Worm (Caenorhabditis elegans) whole organism, L4 larva: ENCODE measurements around the gene T26A8.3.

Experiments
- D1046.2 ChIP-seq: fragments of 200-800 bp; sonication (Bioruptor generic); IDR thresholded peaks from 2 replicates; pipeline ENCODE4 v1.3.6; 2022; ENCODE audit warnings: missing genetic modification characterization, missing compliant biosample characterization
- F10B5.3 ChIP-seq: sonication (generic microtip); optimal IDR thresholded peaks from 2 replicates; lab custom pipeline; 2016; ENCODE audit warnings: mild to moderate bottlenecking, missing genetic modification characterization, missing compliant biosample characterization
- F26F4.8 ChIP-seq: fragments of 200-800 bp; sonication (Bioruptor generic); conservative IDR thresholded peaks from 2 replicates; pipeline ENCODE4 v1.3.6; 2022; ENCODE audit warnings: missing genetic modification characterization, missing compliant biosample characterization
- F44E2.7 ChIP-seq: fragments of 200-800 bp; sonication (Bioruptor generic); IDR thresholded peaks from 2 replicates; pipeline ENCODE4 v2.1.2; 2022; ENCODE audit warnings: missing genetic modification characterization, missing compliant biosample characterization
- F49E8.2 ChIP-seq: sonication (generic microtip); optimal IDR thresholded peaks from 2 replicates; lab custom pipeline; 2016; ENCODE audit warnings: missing compliant biosample characterization, mild to moderate bottlenecking, missing genetic modification characterization, borderline replicate concordance
- R02D3.7 ChIP-seq: fragments of 150-350 bp; sonication (generic microtip); optimal IDR thresholded peaks from 3 replicates; lab custom pipeline; 2014; ENCODE audit warnings: missing biosample characterization, missing genetic modification characterization
- Y48G9A.11 ChIP-seq: fragments of 200-800 bp; sonication (Bioruptor generic); IDR thresholded peaks from 2 replicates; pipeline ENCODE4 v1.3.6; 2022; ENCODE audit warnings: missing genetic modification reagents, missing genetic modification characterization, missing compliant biosample characterization
- Y75B8A.6 ChIP-seq: fragments of 200-800 bp; sonication (Bioruptor generic); IDR thresholded peaks from 2 replicates; pipeline ENCODE4 v1.3.6; 2022; ENCODE audit warnings: missing genetic modification reagents, missing genetic modification characterization, missing compliant biosample characterization
- ZK337.2 ChIP-seq: fragments of 200-800 bp; sonication (Bioruptor generic); IDR thresholded peaks from 2 replicates; pipeline ENCODE4 v1.3.6; 2022; ENCODE audit warnings: missing genetic modification reagents, missing genetic modification characterization, missing compliant biosample characterization
- ZK546.5 ChIP-seq, 2 experiments: sonication (generic microtip); optimal IDR thresholded peaks; 2 replicates each; lab custom pipeline; 2017; ENCODE audit warnings: missing biosample characterization in 2 of 2, missing genetic modification characterization in 2 of 2
- aha-1 ChIP-seq: fragments of 150-350 bp; peaks from one replicate; lab custom pipeline; 2014; ENCODE audit warnings: missing biosample characterization, missing genetic modification characterization
- aly-2 ChIP-seq: sonication (generic microtip); optimal IDR thresholded peaks from 2 replicates; lab custom pipeline; 2018; ENCODE audit warnings: missing biosample characterization, missing genetic modification characterization
- ama-1 ChIP-seq: fragments of 150-350 bp; optimal IDR thresholded peaks from 2 replicates; lab custom pipeline; 2014; ENCODE audit warnings: inconsistent platforms, mixed read lengths
- cey-2 ChIP-seq: sonication (generic microtip); optimal IDR thresholded peaks from 3 replicates; lab custom pipeline; 2017; ENCODE audit warnings: missing genetic modification characterization, mild to moderate bottlenecking, missing compliant biosample characterization, antibody characterized with exemption, borderline replicate concordance; ENCODE audit not compliant: insufficient read depth
- ctbp-1 ChIP-seq: fragments of 200-800 bp; sonication (Bioruptor generic); IDR thresholded peaks from 2 replicates; pipeline ENCODE4 v1.3.6; 2022; ENCODE audit warnings: missing genetic modification reagents, missing genetic modification characterization, missing compliant biosample characterization
- duxl-1 ChIP-seq: sonication (generic microtip); optimal IDR thresholded peaks from 2 replicates; lab custom pipeline; 2016; ENCODE audit warnings: mild to moderate bottlenecking, missing genetic modification characterization, moderate library complexity, missing compliant biosample characterization; ENCODE audit not compliant: poor library complexity
- dve-1 ChIP-seq: sonication (generic microtip); optimal IDR thresholded peaks from 2 replicates; lab custom pipeline; 2017; ENCODE audit warnings: antibody characterized with exemption, mild to moderate bottlenecking, missing genetic modification characterization, missing compliant biosample characterization; ENCODE audit not compliant: insufficient read depth
- hlh-11 ChIP-seq: fragments of 200-800 bp; sonication (Bioruptor generic); optimal IDR thresholded peaks from 2 replicates; lab custom pipeline; 2018; ENCODE audit warnings: mild to moderate bottlenecking, missing genetic modification characterization, missing compliant biosample characterization
- hlh-30 ChIP-seq: sonication (generic microtip); optimal IDR thresholded peaks from 2 replicates; lab custom pipeline; 2017; ENCODE audit warnings: antibody characterized with exemption, mild to moderate bottlenecking, missing genetic modification characterization, missing compliant biosample characterization; ENCODE audit not compliant: insufficient read depth
- lin-13 ChIP-seq: fragments of 150-350 bp; optimal IDR thresholded peaks from 2 replicates; lab custom pipeline; 2014; ENCODE audit warnings: missing biosample characterization, missing genetic modification reagents, missing genetic modification characterization
- lin-39 ChIP-seq: fragments of 150-350 bp; optimal IDR thresholded peaks from 2 replicates; lab custom pipeline; 2014; ENCODE audit warnings: missing biosample characterization, missing genetic modification reagents, missing genetic modification characterization
- lir-3 ChIP-seq: sonication (generic microtip); optimal IDR thresholded peaks from 2 replicates; lab custom pipeline; 2016; ENCODE audit warnings: mild to moderate bottlenecking, missing genetic modification characterization, missing compliant biosample characterization
- mes-2 ChIP-seq: sonication (generic microtip); optimal IDR thresholded peaks from 2 replicates; lab custom pipeline; 2016; ENCODE audit warnings: missing genotype, mild to moderate bottlenecking, missing genetic modification characterization, missing compliant biosample characterization; ENCODE audit not compliant: poor library complexity, severe bottlenecking
- nhr-111 ChIP-seq: fragments of 200-800 bp; sonication (Bioruptor generic); optimal IDR thresholded peaks from 2 replicates; lab custom pipeline; 2018; ENCODE audit warnings: mild to moderate bottlenecking, missing genetic modification characterization, missing compliant biosample characterization
- nhr-237 ChIP-seq: sonication (generic microtip); optimal IDR thresholded peaks from 2 replicates; lab custom pipeline; 2017; ENCODE audit warnings: missing biosample characterization, missing genetic modification characterization
- nhr-76 ChIP-seq: fragments of 150-350 bp; optimal IDR thresholded peaks from 2 replicates; lab custom pipeline; 2014; ENCODE audit warnings: missing biosample characterization, missing genetic modification characterization
- nhr-77 ChIP-seq: fragments of 150-350 bp; optimal IDR thresholded peaks from 2 replicates; lab custom pipeline; 2014; ENCODE audit warnings: missing biosample characterization, missing genetic modification characterization
- pha-4 ChIP-seq, 2 experiments: fragments of 150-350 bp in 1 of 2; fragments of 200-800 bp in 1 of 2; sonication (Bioruptor generic) in 1 of 2; IDR thresholded peaks in 1 of 2; optimal IDR thresholded peaks in 1 of 2; 2 replicates each; pipeline versions ENCODE4 v1.3.6 to Lab custom; 2014 to 2022; ENCODE audit warnings: missing genetic modification characterization in 2 of 2, missing genetic modification reagents in 2 of 2, missing biosample characterization in 1 of 2, missing compliant biosample characterization in 1 of 2
- php-3 ChIP-seq: fragments of 200-800 bp; sonication (Bioruptor generic); IDR thresholded peaks from 2 replicates; pipeline ENCODE4 v1.3.6; 2022; ENCODE audit warnings: missing genetic modification reagents, missing genetic modification characterization, missing compliant biosample characterization
- pqm-1 ChIP-seq: sonication (generic microtip); optimal IDR thresholded peaks from 2 replicates; lab custom pipeline; 2017; ENCODE audit warnings: missing biosample characterization, missing genetic modification characterization
- set-16 ChIP-seq: fragments of 200-800 bp; sonication (Bioruptor generic); IDR thresholded peaks from 2 replicates; pipeline ENCODE4 v1.3.6; 2022; ENCODE audit warnings: missing genetic modification reagents, missing genetic modification characterization, missing compliant biosample characterization
- skn-1 ChIP-seq: fragments of 150-350 bp; optimal IDR thresholded peaks from 2 replicates; lab custom pipeline; 2014; ENCODE audit warnings: missing biosample characterization, missing genetic modification characterization
- spr-1 ChIP-seq: sonication (generic microtip); optimal IDR thresholded peaks from 2 replicates; lab custom pipeline; 2016; ENCODE audit warnings: mild to moderate bottlenecking, missing genetic modification characterization, missing compliant biosample characterization
- spr-3 ChIP-seq: fragments of 200-800 bp; sonication (Bioruptor generic); optimal IDR thresholded peaks from 2 replicates; lab custom pipeline; 2018; ENCODE audit warnings: mild to moderate bottlenecking, missing genetic modification characterization, missing compliant biosample characterization
- unc-130 ChIP-seq: sonication (generic microtip); optimal IDR thresholded peaks from 2 replicates; lab custom pipeline; 2016; ENCODE audit warnings: missing genetic modification reagents, missing genetic modification characterization, missing compliant biosample characterization
- unc-39 ChIP-seq: sonication (generic microtip); optimal IDR thresholded peaks from 2 replicates; lab custom pipeline; 2017; ENCODE audit warnings: missing biosample characterization, missing genetic modification characterization
- unc-62 ChIP-seq, 3 experiments: fragments of 150-350 bp in 1 of 3; sonication (generic microtip); optimal IDR thresholded peaks in 2 of 3; peaks in 1 of 3; 1 replicate in 1 of 3; 2 replicates in 2 of 3; lab custom pipeline; 2014 to 2017; ENCODE audit warnings: missing biosample characterization in 3 of 3, missing genetic modification characterization in 3 of 3, missing genetic modification reagents in 3 of 3, missing genotype in 1 of 3
- zfp-2 ChIP-seq: sonication (generic microtip); optimal IDR thresholded peaks from 2 replicates; lab custom pipeline; 2016; ENCODE audit warnings: mild to moderate bottlenecking, missing genetic modification characterization, missing compliant biosample characterization
- zip-11 ChIP-seq: fragments of 200-800 bp; sonication (Bioruptor generic); IDR thresholded peaks from 2 replicates; pipeline ENCODE4 v1.3.6; 2022; ENCODE audit warnings: missing genetic modification characterization, missing compliant biosample characterization

T26A8.3 gene

ce11 chrIV:8475030-8475679 lies 48.7 kb upstream of the T26A8.3 start (continued):
- TF ChIP-seq lir-3 (tag; lab: Kevin White, UChicago) (no peak), hlh-11 (peak; percentile 47), lin-39 (tag; lab: Kevin White, UChicago) (no peak), spr-3 (GFP tag; lab: Kevin White, UChicago) (no peak), F10B5.3 (tag; lab: Kevin White, UChicago) (no peak), ctbp-1 (GFP tag; lab: Robert Waterston, UW) (no peak), Y48G9A.11 (no peak), nhr-77 (peak; percentile 26), ZK337.2 (GFP tag; lab: Robert Waterston, UW) (no peak), aly-2 (no peak), lin-13 (GFP tag; lab: Kevin White, UChicago) (no peak), unc-62 (GFP tag; optimal IDR thresholded peaks at IDR 0.05 in 1 of 2; lab: Kevin White, UChicago) (peak in 1 of 2 experiments; percentile 96), unc-62 (tag; optimal IDR thresholded peaks at IDR 0.05; lab: Kevin White, UChicago) (no peak), zfp-2 (no peak), F44E2.7 (GFP tag; lab: Robert Waterston, UW) (no peak), ama-1 (lab: Kevin White, UChicago) (no peak), hlh-30 (tag; lab: Kevin White, UChicago) (no peak), ZK546.5 (tag; optimal IDR thresholded peaks at IDR 0.05; lab: Kevin White, UChicago) (no peak), nhr-76 (no peak), pha-4 (GFP tag; IDR thresholded peaks at IDR 0.05; lab: Robert Waterston, UW) (no peak), pha-4 (tag; optimal IDR thresholded peaks at IDR 0.05; lab: Kevin White, UChicago) (no peak), pqm-1 (peak; percentile 76), F49E8.2 (tag; lab: Kevin White, UChicago) (no peak), zip-11 (GFP tag; lab: Robert Waterston, UW) (no peak), set-16 (no peak), F26F4.8 (GFP tag; lab: Robert Waterston, UW) (no peak), mes-2 (tag; lab: Kevin White, UChicago) (no peak), php-3 (GFP tag; lab: Robert Waterston, UW) (peak; percentile 73), nhr-111 (GFP tag; lab: Kevin White, UChicago) (no peak), unc-130 (GFP tag; lab: Kevin White, UChicago) (no peak), D1046.2 (no peak)

ce11 chrIV:8473756-8474155 lies 47.3 kb upstream of the T26A8.3 start, which contains the start of gene C28C12.11:
Gene C28C12.11, plus strand, starts transcription at chrIV:8474056.
- no peak for TF ChIP-seq Y75B8A.6
- no peak for TF ChIP-seq duxl-1 (tag; lab: Kevin White, UChicago)
- TF ChIP-seq nhr-237 = no peak
- no peak for TF ChIP-seq cey-2 (tag; lab: Kevin White, UChicago)
- TF ChIP-seq unc-39 (tag; lab: Kevin White, UChicago) = no peak
- TF ChIP-seq spr-1 = no peak
- no peak for TF ChIP-seq spr-3 (GFP tag; lab: Kevin White, UChicago)
- no peak for TF ChIP-seq F10B5.3 (tag; lab: Kevin White, UChicago)
- no peak for TF ChIP-seq hlh-30 (tag; lab: Kevin White, UChicago)
- TF ChIP-seq nhr-77 = no peak
- no peak for TF ChIP-seq lir-3 (tag; lab: Kevin White, UChicago)
- no peak for TF ChIP-seq R02D3.7 (tag; lab: Kevin White, UChicago)
- peak in 1 of 2 experiments; percentile 70 for TF ChIP-seq unc-62 (GFP tag; optimal IDR thresholded peaks at IDR 0.05 in 1 of 2; lab: Kevin White, UChicago)
- no peak for TF ChIP-seq unc-62 (tag; optimal IDR thresholded peaks at IDR 0.05; lab: Kevin White, UChicago)
- no peak for TF ChIP-seq skn-1
- peak; percentile 4 for TF ChIP-seq aha-1
- TF ChIP-seq set-16 = no peak
- TF ChIP-seq dve-1 (tag; lab: Kevin White, UChicago) = no peak
